Worm (Caenorhabditis elegans): ENCODE results near the gene rpl-15.

ce11 chrIV:676280-676679 lies 21.9 kb upstream of the rpl-15 start, which contains the start of gene K11H12.5:
- no peak for TF ChIP-seq pqm-1 (tag; optimal IDR thresholded peaks at IDR 0.05)
- no peak for TF ChIP-seq ama-1 (optimal IDR thresholded peaks at IDR 0.05)
- no peak for TF ChIP-seq pros-1 (tag; optimal IDR thresholded peaks at IDR 0.05)
- TF ChIP-seq nfya-1 (tag; optimal IDR thresholded peaks at IDR 0.05), result no peak
- TF ChIP-seq fkh-6 (tag; optimal IDR thresholded peaks at IDR 0.05), result no peak
- TF ChIP-seq tbx-2 (tag; optimal IDR thresholded peaks at IDR 0.05), result no peak
- no peak for TF ChIP-seq gmeb-2 (tag; optimal IDR thresholded peaks at IDR 0.05)
- TF ChIP-seq C38D4.7 (GFP tag; optimal IDR thresholded peaks at IDR 0.05), result no peak
- TF ChIP-seq ceh-6 (GFP tag; optimal IDR thresholded peaks at IDR 0.05), result no peak
- TF ChIP-seq F13H6.1 (tag; optimal IDR thresholded peaks at IDR 0.05), result no peak
- no peak for TF ChIP-seq pag-3 (tag; optimal IDR thresholded peaks at IDR 0.05; ENCODE audit: borderline replicate concordance)
